Worm (Caenorhabditis elegans) whole organism, L4 larva: ENCODE measurements around the gene ZK1307.4.

Experiments
- D1046.2 ChIP-seq: fragments of 200-800 bp; sonication (Bioruptor generic); IDR thresholded peaks from 2 replicates; pipeline ENCODE4 v1.3.6; 2022; ENCODE audit warnings: missing genetic modification characterization, missing compliant biosample characterization
- F26F4.8 ChIP-seq: fragments of 200-800 bp; sonication (Bioruptor generic); conservative IDR thresholded peaks from 2 replicates; pipeline ENCODE4 v1.3.6; 2022; ENCODE audit warnings: missing genetic modification characterization, missing compliant biosample characterization
- F37D6.2 ChIP-seq: sonication (generic microtip); optimal IDR thresholded peaks from 2 replicates; lab custom pipeline; 2016; ENCODE audit warnings: mild to moderate bottlenecking, missing genetic modification characterization, missing compliant biosample characterization
- F44E2.7 ChIP-seq: fragments of 200-800 bp; sonication (Bioruptor generic); IDR thresholded peaks from 2 replicates; pipeline ENCODE4 v2.1.2; 2022; ENCODE audit warnings: missing genetic modification characterization, missing compliant biosample characterization
- T20F7.1 ChIP-seq: fragments of 200-800 bp; sonication (Bioruptor generic); optimal IDR thresholded peaks from 2 replicates; lab custom pipeline; 2018; ENCODE audit warnings: mild to moderate bottlenecking, missing genetic modification characterization, missing compliant biosample characterization
- T26A8.4 ChIP-seq: fragments of 200-800 bp; sonication (Bioruptor generic); IDR thresholded peaks from 2 replicates; pipeline ENCODE4 v1.3.6; 2022; ENCODE audit warnings: missing genetic modification characterization, missing compliant biosample characterization
- Y48G9A.11 ChIP-seq: fragments of 200-800 bp; sonication (Bioruptor generic); IDR thresholded peaks from 2 replicates; pipeline ENCODE4 v1.3.6; 2022; ENCODE audit warnings: missing genetic modification reagents, missing genetic modification characterization, missing compliant biosample characterization
- Y5F2A.4 ChIP-seq: fragments of 200-800 bp; sonication (Bioruptor generic); optimal IDR thresholded peaks from 2 replicates; lab custom pipeline; 2018; ENCODE audit warnings: mild to moderate bottlenecking, missing genetic modification characterization, missing compliant biosample characterization
- ZK337.2 ChIP-seq: fragments of 200-800 bp; sonication (Bioruptor generic); IDR thresholded peaks from 2 replicates; pipeline ENCODE4 v1.3.6; 2022; ENCODE audit warnings: missing genetic modification reagents, missing genetic modification characterization, missing compliant biosample characterization
- aly-2 ChIP-seq: sonication (generic microtip); optimal IDR thresholded peaks from 2 replicates; lab custom pipeline; 2018; ENCODE audit warnings: missing biosample characterization, missing genetic modification characterization
- arid-1 ChIP-seq: fragments of 200-800 bp; sonication (Bioruptor generic); conservative IDR thresholded peaks from 2 replicates; pipeline ENCODE4 v1.3.6; 2022; ENCODE audit warnings: missing genetic modification reagents, missing genetic modification characterization, missing compliant biosample characterization
- attf-4 ChIP-seq: sonication (generic microtip); optimal IDR thresholded peaks from 3 replicates; lab custom pipeline; 2017; ENCODE audit warnings: missing biosample characterization, missing genetic modification characterization
- ceh-32 ChIP-seq: sonication (generic microtip); optimal IDR thresholded peaks from 2 replicates; lab custom pipeline; 2016; ENCODE audit warnings: mild to moderate bottlenecking, missing genetic modification characterization, missing compliant biosample characterization; ENCODE audit not compliant: poor library complexity
- ces-1 ChIP-seq: fragments of 150-350 bp; sonication (generic microtip); optimal IDR thresholded peaks from 4 replicates; lab custom pipeline; 2014; ENCODE audit warnings: missing biosample characterization, missing genetic modification reagents, missing genetic modification characterization
- ctbp-1 ChIP-seq: fragments of 200-800 bp; sonication (Bioruptor generic); IDR thresholded peaks from 2 replicates; pipeline ENCODE4 v1.3.6; 2022; ENCODE audit warnings: missing genetic modification reagents, missing genetic modification characterization, missing compliant biosample characterization
- dpl-1 ChIP-seq: fragments of 150-350 bp; optimal IDR thresholded peaks from 2 replicates; lab custom pipeline; 2014; ENCODE audit warnings: missing biosample characterization, missing genetic modification reagents, missing genetic modification characterization
- egl-43 ChIP-seq: fragments of 200-800 bp; sonication (Bioruptor generic); IDR thresholded peaks from 2 replicates; pipeline ENCODE4 v1.3.6; 2022; ENCODE audit warnings: missing genetic modification reagents, missing genetic modification characterization, missing compliant biosample characterization
- fkh-10 ChIP-seq: fragments of 150-350 bp; optimal IDR thresholded peaks from 2 replicates; lab custom pipeline; 2014; ENCODE audit warnings: missing biosample characterization, missing genetic modification reagents, missing genetic modification characterization
- hif-1 ChIP-seq, 2 experiments: sonication (generic microtip); optimal IDR thresholded peaks; 2 replicates each; lab custom pipeline; 2016 to 2017; ENCODE audit warnings: missing compliant biosample characterization in 2 of 2, missing genetic modification characterization in 2 of 2, missing genetic modification reagents in 2 of 2, missing genotype in 2 of 2, mild to moderate bottlenecking in 1 of 2
- hlh-11 ChIP-seq: fragments of 200-800 bp; sonication (Bioruptor generic); optimal IDR thresholded peaks from 2 replicates; lab custom pipeline; 2018; ENCODE audit warnings: mild to moderate bottlenecking, missing genetic modification characterization, missing compliant biosample characterization
- hlh-30 ChIP-seq: sonication (generic microtip); optimal IDR thresholded peaks from 2 replicates; lab custom pipeline; 2017; ENCODE audit warnings: antibody characterized with exemption, mild to moderate bottlenecking, missing genetic modification characterization, missing compliant biosample characterization; ENCODE audit not compliant: insufficient read depth
- hmg-1.1 ChIP-seq: fragments of 200-800 bp; sonication (Bioruptor generic); IDR thresholded peaks from 2 replicates; pipeline ENCODE4 v1.3.6; 2022; ENCODE audit warnings: missing genetic modification reagents, missing genetic modification characterization, missing compliant biosample characterization
- lim-7 ChIP-seq: fragments of 200-800 bp; sonication (Bioruptor generic); IDR thresholded peaks from 2 replicates; pipeline ENCODE4 v1.3.6; 2022; ENCODE audit warnings: missing genetic modification characterization, missing compliant biosample characterization
- lin-1 ChIP-seq: fragments of 200-800 bp; sonication (Bioruptor generic); IDR thresholded peaks from 2 replicates; pipeline ENCODE4 v1.3.6; 2022; ENCODE audit warnings: missing genetic modification reagents, missing genetic modification characterization, missing compliant biosample characterization
- lin-29 ChIP-seq: fragments of 200-800 bp; sonication (Bioruptor generic); IDR thresholded peaks from 2 replicates; pipeline ENCODE4 v1.3.6; 2022; ENCODE audit warnings: missing genetic modification reagents, missing genetic modification characterization, missing compliant biosample characterization
- lin-39 ChIP-seq: fragments of 150-350 bp; optimal IDR thresholded peaks from 2 replicates; lab custom pipeline; 2014; ENCODE audit warnings: missing biosample characterization, missing genetic modification reagents, missing genetic modification characterization
- lir-3 ChIP-seq: sonication (generic microtip); optimal IDR thresholded peaks from 2 replicates; lab custom pipeline; 2016; ENCODE audit warnings: mild to moderate bottlenecking, missing genetic modification characterization, missing compliant biosample characterization
- madf-9 ChIP-seq: fragments of 200-800 bp; sonication (Bioruptor generic); conservative IDR thresholded peaks from 2 replicates; pipeline ENCODE4 v1.3.6; 2022; ENCODE audit warnings: missing genetic modification reagents, missing genetic modification characterization, missing compliant biosample characterization
- mdl-1 ChIP-seq, 2 experiments: fragments of 150-350 bp in 1 of 2; sonication (generic microtip) in 1 of 2; optimal IDR thresholded peaks; 2 replicates each; lab custom pipeline; 2014 to 2017; ENCODE audit warnings: missing biosample characterization in 2 of 2, missing genetic modification characterization in 2 of 2
- mdt-29 ChIP-seq: fragments of 200-800 bp; sonication (Bioruptor generic); IDR thresholded peaks from 2 replicates; pipeline ENCODE4 v1.3.6; 2022; ENCODE audit warnings: missing genetic modification reagents, missing genetic modification characterization, missing compliant biosample characterization
- mxl-2 ChIP-seq: fragments of 200-800 bp; sonication (Bioruptor generic); conservative IDR thresholded peaks from 2 replicates; pipeline ENCODE4 v1.3.6; 2022; ENCODE audit warnings: missing genetic modification reagents, missing genetic modification characterization, missing compliant biosample characterization
- mxl-3 ChIP-seq: fragments of 200-800 bp; sonication (Bioruptor generic); optimal IDR thresholded peaks from 2 replicates; lab custom pipeline; 2018; ENCODE audit warnings: mild to moderate bottlenecking, missing genetic modification characterization, missing compliant biosample characterization
- nhr-10 ChIP-seq: fragments of 150-350 bp; optimal IDR thresholded peaks from 2 replicates; lab custom pipeline; 2014; ENCODE audit warnings: missing biosample characterization, missing genetic modification characterization
- nhr-102 ChIP-seq: sonication (generic microtip); optimal IDR thresholded peaks from 2 replicates; lab custom pipeline; 2016; ENCODE audit warnings: mild to moderate bottlenecking, missing genetic modification characterization, moderate library complexity, missing compliant biosample characterization
- nhr-237 ChIP-seq: sonication (generic microtip); optimal IDR thresholded peaks from 2 replicates; lab custom pipeline; 2017; ENCODE audit warnings: missing biosample characterization, missing genetic modification characterization
- nhr-42 ChIP-seq: fragments of 200-800 bp; sonication (Bioruptor generic); IDR thresholded peaks from 2 replicates; pipeline ENCODE4 v1.3.6; 2022; ENCODE audit warnings: missing genetic modification characterization, missing compliant biosample characterization
- nhr-48 ChIP-seq: sonication (generic microtip); optimal IDR thresholded peaks from 2 replicates; lab custom pipeline; 2016; ENCODE audit warnings: mild to moderate bottlenecking, missing genetic modification characterization, missing compliant biosample characterization
- nhr-76 ChIP-seq: fragments of 150-350 bp; optimal IDR thresholded peaks from 2 replicates; lab custom pipeline; 2014; ENCODE audit warnings: missing biosample characterization, missing genetic modification characterization
- pha-4 ChIP-seq, 2 experiments: fragments of 150-350 bp in 1 of 2; fragments of 200-800 bp in 1 of 2; sonication (Bioruptor generic) in 1 of 2; IDR thresholded peaks in 1 of 2; optimal IDR thresholded peaks in 1 of 2; 2 replicates each; pipeline versions ENCODE4 v1.3.6 to Lab custom; 2014 to 2022; ENCODE audit warnings: missing genetic modification characterization in 2 of 2, missing genetic modification reagents in 2 of 2, missing biosample characterization in 1 of 2, missing compliant biosample characterization in 1 of 2
- php-3 ChIP-seq: fragments of 200-800 bp; sonication (Bioruptor generic); IDR thresholded peaks from 2 replicates; pipeline ENCODE4 v1.3.6; 2022; ENCODE audit warnings: missing genetic modification reagents, missing genetic modification characterization, missing compliant biosample characterization
- pqm-1 ChIP-seq: sonication (generic microtip); optimal IDR thresholded peaks from 2 replicates; lab custom pipeline; 2017; ENCODE audit warnings: missing biosample characterization, missing genetic modification characterization
- sdz-12 ChIP-seq: fragments of 200-800 bp; sonication (Bioruptor generic); optimal IDR thresholded peaks from 2 replicates; lab custom pipeline; 2018; ENCODE audit warnings: mild to moderate bottlenecking, missing genetic modification characterization, missing compliant biosample characterization
- skn-1 ChIP-seq: fragments of 150-350 bp; optimal IDR thresholded peaks from 2 replicates; lab custom pipeline; 2014; ENCODE audit warnings: missing biosample characterization, missing genetic modification characterization
- spr-3 ChIP-seq: fragments of 200-800 bp; sonication (Bioruptor generic); optimal IDR thresholded peaks from 2 replicates; lab custom pipeline; 2018; ENCODE audit warnings: mild to moderate bottlenecking, missing genetic modification characterization, missing compliant biosample characterization
- tra-1 ChIP-seq: fragments of 200-800 bp; sonication (Bioruptor generic); IDR thresholded peaks from 2 replicates; pipeline ENCODE4 v1.3.6; 2022; ENCODE audit warnings: missing genetic modification reagents, missing genetic modification characterization, missing compliant biosample characterization
- zag-1 ChIP-seq: fragments of 150-350 bp; optimal IDR thresholded peaks from 2 replicates; lab custom pipeline; 2014; ENCODE audit warnings: missing biosample characterization, missing genetic modification characterization
- zip-11 ChIP-seq: fragments of 200-800 bp; sonication (Bioruptor generic); IDR thresholded peaks from 2 replicates; pipeline ENCODE4 v1.3.6; 2022; ENCODE audit warnings: missing genetic modification characterization, missing compliant biosample characterization
- zip-2 ChIP-seq: fragments of 150-350 bp; optimal IDR thresholded peaks from 2 replicates; lab custom pipeline; 2014; ENCODE audit warnings: missing biosample characterization, missing genetic modification characterization
- ztf-11 ChIP-seq: fragments of 150-350 bp; optimal IDR thresholded peaks from 2 replicates; lab custom pipeline; 2014; ENCODE audit warnings: missing biosample characterization, missing genetic modification characterization

Gene ZK1307.4

ce11 chrII:9646928-9647838 lies 4.4 kb downstream of the ZK1307.4 start, which contains the start of gene sqv-8 (continued):
- no peak for TF ChIP-seq zag-1 (tag; lab: Kevin White, UChicago)
- TF ChIP-seq lir-3 (tag; lab: Kevin White, UChicago), result no peak
- no peak for TF ChIP-seq pqm-1 (tag; lab: Kevin White, UChicago)
- no peak for TF ChIP-seq sdz-12 (GFP tag; lab: Kevin White, UChicago)
- TF ChIP-seq hmg-1.1 (GFP tag; lab: Robert Waterston, UW), result peak; percentile 36; the same call in 1 of the 2 replicates
- peak; percentile 8; the same call in 1 of the 2 replicates for TF ChIP-seq Y48G9A.11 (GFP tag; lab: Robert Waterston, UW)
- no peak for TF ChIP-seq F26F4.8 (GFP tag; lab: Robert Waterston, UW)
- TF ChIP-seq nhr-102, result no peak
- TF ChIP-seq lin-29 (GFP tag; lab: Robert Waterston, UW), result no peak
- no peak for TF ChIP-seq pha-4 (GFP tag; IDR thresholded peaks at IDR 0.05; lab: Robert Waterston, UW)
- TF ChIP-seq pha-4 (tag; optimal IDR thresholded peaks at IDR 0.05; lab: Kevin White, UChicago), result no peak
- no peak for TF ChIP-seq skn-1 (tag; lab: Kevin White, UChicago)
- no peak for TF ChIP-seq Y5F2A.4 (GFP tag; lab: Kevin White, UChicago)
- no peak for TF ChIP-seq nhr-76 (tag; lab: Kevin White, UChicago)
- TF ChIP-seq zip-2, result no peak
- no peak for TF ChIP-seq lin-39
- TF ChIP-seq fkh-10 (GFP tag; lab: Kevin White, UChicago), result no peak
- TF ChIP-seq ZK337.2 (GFP tag; lab: Robert Waterston, UW), result no peak
- peak; percentile 61 for TF ChIP-seq hlh-11
- peak; percentile 7 for TF ChIP-seq T20F7.1 (GFP tag; lab: Kevin White, UChicago)
- no peak for TF ChIP-seq ztf-11 (tag; lab: Kevin White, UChicago)
- no peak for TF ChIP-seq nhr-42 (GFP tag; lab: Robert Waterston, UW)
- no peak for TF ChIP-seq F44E2.7 (GFP tag; lab: Robert Waterston, UW)
- no peak for TF ChIP-seq T26A8.4 (GFP tag; lab: Robert Waterston, UW)
- TF ChIP-seq aly-2 (tag; lab: Kevin White, UChicago), result no peak
- no peak for TF ChIP-seq spr-3
- TF ChIP-seq ceh-32 (tag; lab: Kevin White, UChicago), result no peak
- TF ChIP-seq lim-7 (GFP tag; lab: Robert Waterston, UW), result no peak
- no peak for TF ChIP-seq nhr-48 (tag; lab: Kevin White, UChicago)
- no peak for TF ChIP-seq D1046.2 (GFP tag; lab: Robert Waterston, UW)
- TF ChIP-seq mdt-29 (GFP tag; lab: Robert Waterston, UW), result no peak
- TF ChIP-seq mxl-3, result no peak
- no peak for TF ChIP-seq F37D6.2 (tag; lab: Kevin White, UChicago)
- no peak for TF ChIP-seq php-3 (GFP tag; lab: Robert Waterston, UW)
- TF ChIP-seq lin-1 (GFP tag; lab: Robert Waterston, UW), result no peak
- no peak for TF ChIP-seq dpl-1
- no peak for TF ChIP-seq nhr-237
- TF ChIP-seq nhr-10, result no peak
- TF ChIP-seq mxl-2 (GFP tag; lab: Robert Waterston, UW), result no peak
- TF ChIP-seq arid-1 (GFP tag; lab: Robert Waterston, UW), result no peak
- no peak for TF ChIP-seq mdl-1 (tag; optimal IDR thresholded peaks at IDR 0.05; lab: Kevin White, UChicago)
- TF ChIP-seq madf-9, result no peak
- TF ChIP-seq tra-1 (GFP tag; lab: Robert Waterston, UW), result no peak
- TF ChIP-seq attf-4 (tag; lab: Kevin White, UChicago), result no peak
- no peak for TF ChIP-seq hif-1 (tag; optimal IDR thresholded peaks at IDR 0.05; lab: Kevin White, UChicago)
- no peak for TF ChIP-seq egl-43 (GFP tag; lab: Robert Waterston, UW)
- no peak for TF ChIP-seq ces-1 (GFP tag; lab: Kevin White, UChicago)
- no peak for TF ChIP-seq ctbp-1 (GFP tag; lab: Robert Waterston, UW)
- TF ChIP-seq hlh-30 (tag; lab: Kevin White, UChicago), result peak; percentile 92
- TF ChIP-seq zip-11 (GFP tag; lab: Robert Waterston, UW), result no peak
